Worm (Caenorhabditis elegans): ENCODE data around the gene F13H8.2.

The F13H8.2 gene

DNA sequence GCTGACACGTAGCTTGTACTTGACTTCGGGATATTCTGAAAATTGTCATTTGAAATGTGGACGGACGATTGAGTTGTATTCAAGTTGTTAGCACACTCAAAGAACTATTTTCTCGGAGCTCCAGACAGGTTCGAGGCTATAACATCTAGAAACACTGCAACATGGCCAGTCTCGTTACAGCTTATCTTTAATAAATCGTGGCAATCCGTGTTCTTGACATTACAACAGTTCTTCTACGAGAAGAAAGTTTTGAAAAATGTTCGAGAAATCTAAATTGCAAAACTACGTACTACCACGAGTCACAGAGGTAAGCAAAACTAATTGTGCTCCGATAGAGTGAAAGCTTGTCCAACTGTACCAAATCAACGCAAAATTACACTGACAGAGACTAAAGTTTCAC lies 51.9 kb downstream of the F13H8.2 start:
- TF ChIP-seq hlh-1 (tag; optimal IDR thresholded peaks at IDR 0.05) (no peak), ham-2 (GFP tag; optimal IDR thresholded peaks at IDR 0.05) (no peak), unc-120 (tag; optimal IDR thresholded peaks at IDR 0.05; ENCODE audit: poor library complexity, severe bottlenecking) (no peak), mls-2 (tag; optimal IDR thresholded peaks at IDR 0.05) (no peak)

ce11 chrII:6322979-6323378 lies 52.8 kb downstream of the F13H8.2 start, which contains the start of gene C32D5.4:
C32D5.4 (minus strand) TSS chrII:6323079.
- no peak for TF ChIP-seq zip-8 (tag; optimal IDR thresholded peaks at IDR 0.05)
- TF ChIP-seq ceh-83 (GFP tag; optimal IDR thresholded peaks at IDR 0.05) = no peak
- no peak for TF ChIP-seq sem-2 (GFP tag; optimal IDR thresholded peaks at IDR 0.05)
- no peak for TF ChIP-seq snpc-4 (tag; optimal IDR thresholded peaks at IDR 0.05)
- TF ChIP-seq ceh-39 (tag; optimal IDR thresholded peaks at IDR 0.05) = no peak
- TF ChIP-seq hlh-1 (tag; optimal IDR thresholded peaks at IDR 0.05) = no peak
- no peak for TF ChIP-seq cnd-1 (tag; optimal IDR thresholded peaks at IDR 0.05)
- no peak for TF ChIP-seq bed-3 (GFP tag; optimal IDR thresholded peaks at IDR 0.05)
- TF ChIP-seq M03D4.4 (tag; optimal IDR thresholded peaks at IDR 0.05) = no peak
- no peak for TF ChIP-seq flh-1 (GFP tag; optimal IDR thresholded peaks at IDR 0.05)
- no peak for TF ChIP-seq unc-62 (GFP tag; optimal IDR thresholded peaks at IDR 0.05)
- no peak for TF ChIP-seq nhr-28 (tag; optimal IDR thresholded peaks at IDR 0.05)
- no peak for TF ChIP-seq lin-13 (tag; optimal IDR thresholded peaks at IDR 0.05)
- TF ChIP-seq nhr-12 (tag; optimal IDR thresholded peaks at IDR 0.05) = no peak
- TF ChIP-seq lsy-2 (tag; optimal IDR thresholded peaks at IDR 0.05) = no peak
- TF ChIP-seq elt-1 (tag; optimal IDR thresholded peaks at IDR 0.05; ENCODE audit: borderline replicate concordance, insufficient read depth) = no peak
- no peak for TF ChIP-seq lin-32 (GFP tag; optimal IDR thresholded peaks at IDR 0.05)
- TF ChIP-seq mls-2 (tag; optimal IDR thresholded peaks at IDR 0.05) = no peak
